Fruit fly (Drosophila melanogaster) whole organism, embryonic: Measurements from ENCODE around the gene Hs6st.

Source experiments
- Atf3 ChIP-seq: fragments of 200-800 bp; sonication (Bioruptor generic); optimal IDR thresholded peaks from 3 replicates; lab custom pipeline; 2016; ENCODE audit warnings: missing biosample characterization, missing genetic modification characterization
- CG10274 ChIP-seq: fragments of 200-800 bp; sonication (Bioruptor generic); optimal IDR thresholded peaks from 3 replicates; lab custom pipeline; 2017; ENCODE audit warnings: missing biosample characterization, mild to moderate bottlenecking, missing genetic modification characterization
- CG10543 ChIP-seq: fragments of 200-800 bp; sonication (Bioruptor generic); optimal IDR thresholded peaks from 3 replicates; lab custom pipeline; 2017; ENCODE audit warnings: missing biosample characterization, mild to moderate bottlenecking, missing genetic modification characterization, moderate library complexity
- CG11696 ChIP-seq: fragments of 200-800 bp; sonication (Bioruptor generic); IDR thresholded peaks from 2 replicates; pipeline ENCODE4 v1.3.6; 2022; ENCODE audit warnings: missing biosample characterization, missing genetic modification characterization
- CG12769 ChIP-seq: fragments of 200-800 bp; sonication (Bioruptor generic); optimal IDR thresholded peaks from 2 replicates; lab custom pipeline; 2019; ENCODE audit warnings: missing biosample characterization, mild to moderate bottlenecking, missing genetic modification characterization, moderate library complexity
- CG13123 ChIP-seq: fragments of 200-800 bp; sonication (Bioruptor generic); optimal IDR thresholded peaks from 2 replicates; lab custom pipeline; 2016; ENCODE audit warnings: missing biosample characterization, missing genetic modification characterization
- CG13894 ChIP-seq: fragments of 200-800 bp; sonication (Bioruptor generic); optimal IDR thresholded peaks from 3 replicates; lab custom pipeline; 2018; ENCODE audit warnings: missing biosample characterization, mild to moderate bottlenecking, missing genetic modification characterization, moderate library complexity
- CG14050 ChIP-seq: fragments of 200-800 bp; sonication (Bioruptor generic); IDR thresholded peaks from 3 replicates; pipeline ENCODE4 v1.3.6; 2022; ENCODE audit warnings: missing biosample characterization, missing genetic modification characterization
- CG15073 ChIP-seq: fragments of 200-800 bp; sonication (Bioruptor generic); optimal IDR thresholded peaks from 2 replicates; lab custom pipeline; 2016; ENCODE audit warnings: missing biosample characterization, missing genetic modification characterization
- CG15269 ChIP-seq: fragments of 200-800 bp; sonication (Bioruptor generic); optimal IDR thresholded peaks from 2 replicates; lab custom pipeline; 2018; ENCODE audit warnings: missing biosample characterization, mild to moderate bottlenecking, missing genetic modification characterization, moderate library complexity
- CG17361 ChIP-seq: fragments of 200-800 bp; sonication (Bioruptor generic); IDR thresholded peaks from 3 replicates; pipeline ENCODE4 v1.3.6; 2022; ENCODE audit warnings: missing biosample characterization, missing genetic modification characterization
- CG18262 ChIP-seq: fragments of 200-800 bp; optimal IDR thresholded peaks from 3 replicates; lab custom pipeline; 2019; ENCODE audit warnings: missing biosample characterization, mild to moderate bottlenecking, missing genetic modification characterization, moderate library complexity
- CG2678 ChIP-seq: fragments of 200-800 bp; sonication (Bioruptor generic); optimal IDR thresholded peaks from 3 replicates; lab custom pipeline; 2019; ENCODE audit warnings: missing biosample characterization, mild to moderate bottlenecking, missing genetic modification characterization, moderate library complexity
- CG31224 ChIP-seq: fragments of 200-800 bp; sonication (Bioruptor generic); IDR thresholded peaks from 2 replicates; pipeline ENCODE4 v1.3.6; 2022; ENCODE audit warnings: missing biosample characterization, missing genetic modification characterization
- CG3838 ChIP-seq: fragments of 200-800 bp; sonication (Bioruptor generic); optimal IDR thresholded peaks from 3 replicates; lab custom pipeline; 2016; ENCODE audit warnings: missing biosample characterization, missing genetic modification characterization
- CG4282 ChIP-seq: fragments of 200-800 bp; sonication (Bioruptor generic); optimal IDR thresholded peaks from 2 replicates; lab custom pipeline; 2016; ENCODE audit warnings: missing biosample characterization, missing genetic modification characterization
- CG4360 ChIP-seq: fragments of 200-800 bp; sonication (Bioruptor generic); IDR thresholded peaks from 2 replicates; pipeline ENCODE4 v1.3.6; 2022; ENCODE audit warnings: missing biosample characterization, missing genetic modification characterization
- CG7556 ChIP-seq: fragments of 200-800 bp; sonication (Bioruptor generic); optimal IDR thresholded peaks from 2 replicates; lab custom pipeline; 2017; ENCODE audit warnings: missing biosample characterization, mild to moderate bottlenecking, missing genetic modification characterization
- CG8765 ChIP-seq: fragments of 200-800 bp; sonication (Bioruptor generic); IDR thresholded peaks from 2 replicates; pipeline ENCODE4 v1.3.6; 2022; ENCODE audit warnings: missing biosample characterization, missing genetic modification characterization
- CkIIα-i1 ChIP-seq: fragments of 200-800 bp; sonication (Bioruptor generic); IDR thresholded peaks from 2 replicates; pipeline ENCODE4 v1.3.6; 2022; ENCODE audit warnings: missing biosample characterization, missing genetic modification characterization
- Dad ChIP-seq: fragments of 200-800 bp; sonication (Bioruptor generic); optimal IDR thresholded peaks from 3 replicates; lab custom pipeline; 2016; ENCODE audit warnings: missing biosample characterization, missing genetic modification characterization
- Gug ChIP-seq: fragments of 200-800 bp; sonication (Bioruptor generic); IDR thresholded peaks from 4 replicates; pipeline ENCODE4 v1.3.6; 2022; ENCODE audit warnings: missing biosample characterization, missing genetic modification characterization
- Hr78 ChIP-seq, 2 experiments: fragments of 200-800 bp in 1 of 2; fragments of >200 bp in 1 of 2; sonication (Bioruptor generic) in 1 of 2; optimal IDR thresholded peaks; 2 replicates each; lab custom pipeline; 2017 to 2019; ENCODE audit warnings: missing biosample characterization in 2 of 2, missing genetic modification characterization in 2 of 2, mild to moderate bottlenecking in 1 of 2, moderate library complexity in 1 of 2
- Kr ChIP-seq: fragments of 200-800 bp; sonication (Bioruptor generic); optimal IDR thresholded peaks from 2 replicates; lab custom pipeline; 2017; ENCODE audit warnings: missing biosample characterization, mild to moderate bottlenecking, missing genetic modification characterization
- Side ChIP-seq: fragments of 200-800 bp; sonication (Bioruptor generic); optimal IDR thresholded peaks from 2 replicates; lab custom pipeline; 2016; ENCODE audit warnings: missing biosample characterization, missing genetic modification characterization
- abd-A ChIP-seq: fragments of 200-800 bp; sonication (Bioruptor generic); optimal IDR thresholded peaks from 3 replicates; lab custom pipeline; 2019; ENCODE audit warnings: missing biosample characterization, mild to moderate bottlenecking, missing genetic modification characterization, moderate library complexity
- al ChIP-seq: fragments of 200-800 bp; sonication (Bioruptor generic); IDR thresholded peaks from 2 replicates; pipeline ENCODE4 v1.3.6; 2022; ENCODE audit warnings: missing biosample characterization, missing genetic modification characterization
- bcd ChIP-seq: fragments of 200-800 bp; sonication (Bioruptor generic); optimal IDR thresholded peaks from 2 replicates; lab custom pipeline; 2017; ENCODE audit warnings: missing biosample characterization, mild to moderate bottlenecking, missing genetic modification characterization
- bigmax ChIP-seq: fragments of 200-800 bp; sonication (Bioruptor generic); optimal IDR thresholded peaks from 2 replicates; lab custom pipeline; 2018; ENCODE audit warnings: missing biosample characterization, mild to moderate bottlenecking, missing genetic modification characterization
- chn ChIP-seq: fragments of 200-800 bp; sonication (Bioruptor generic); optimal IDR thresholded peaks from 2 replicates; lab custom pipeline; 2016; ENCODE audit warnings: missing biosample characterization, missing genetic modification characterization
- cwo ChIP-seq: fragments of 200-800 bp; sonication (Bioruptor generic); optimal IDR thresholded peaks from 3 replicates; lab custom pipeline; 2017; ENCODE audit warnings: missing biosample characterization, missing genetic modification characterization, mild to moderate bottlenecking, moderate library complexity, missing genetic modification reagents
- dpn ChIP-seq, 2 experiments: fragments of 200-800 bp; sonication (Bioruptor generic); optimal IDR thresholded peaks; 3 replicates each; lab custom pipeline; 2016; ENCODE audit warnings: missing biosample characterization in 2 of 2, missing genetic modification characterization in 2 of 2
- emc ChIP-seq: fragments of 200-800 bp; sonication (Bioruptor generic); optimal IDR thresholded peaks from 2 replicates; lab custom pipeline; 2016; ENCODE audit warnings: missing biosample characterization, missing genetic modification characterization
- ems ChIP-seq: fragments of 200-800 bp; sonication (Bioruptor generic); optimal IDR thresholded peaks from 3 replicates; lab custom pipeline; 2016; ENCODE audit warnings: missing biosample characterization, missing genetic modification characterization
- en ChIP-seq: fragments of 200-800 bp; sonication (Bioruptor generic); optimal IDR thresholded peaks from 2 replicates; lab custom pipeline; 2016; ENCODE audit warnings: missing biosample characterization, missing genetic modification characterization
- gcm2 ChIP-seq: fragments of 200-800 bp; sonication (Bioruptor generic); optimal IDR thresholded peaks from 2 replicates; lab custom pipeline; 2016; ENCODE audit warnings: missing biosample characterization, missing genetic modification characterization
- jumu ChIP-seq: fragments of 200-800 bp; sonication (Bioruptor generic); optimal IDR thresholded peaks from 3 replicates; lab custom pipeline; 2016; ENCODE audit warnings: missing biosample characterization, missing genetic modification characterization
- lilli ChIP-seq: fragments of 200-800 bp; sonication (Bioruptor generic); optimal IDR thresholded peaks from 3 replicates; lab custom pipeline; 2016; ENCODE audit warnings: missing biosample characterization, missing genetic modification characterization
- lola ChIP-seq, 3 experiments: fragments of >200 bp in 2 of 3; fragments of 200-800 bp in 1 of 3; sonication (Bioruptor generic) in 1 of 3; optimal IDR thresholded peaks; 2 replicates each; lab custom pipeline; 2017 to 2019; ENCODE audit warnings: missing biosample characterization in 3 of 3, missing genetic modification characterization in 3 of 3, mild to moderate bottlenecking in 1 of 3, moderate library complexity in 1 of 3
- mam ChIP-seq: fragments of 200-800 bp; sonication (Bioruptor generic); optimal IDR thresholded peaks from 3 replicates; lab custom pipeline; 2016; ENCODE audit warnings: missing biosample characterization, missing genetic modification characterization
- nmo ChIP-seq: fragments of 200-800 bp; sonication (Bioruptor generic); optimal IDR thresholded peaks from 2 replicates; lab custom pipeline; 2018; ENCODE audit warnings: missing biosample characterization, mild to moderate bottlenecking, missing genetic modification characterization, moderate library complexity
- oc ChIP-seq: fragments of 200-800 bp; sonication (Bioruptor generic); optimal IDR thresholded peaks from 2 replicates; lab custom pipeline; 2018; ENCODE audit warnings: missing biosample characterization, mild to moderate bottlenecking, missing genetic modification characterization, moderate library complexity
- pzg ChIP-seq: fragments of 200-800 bp; sonication (Bioruptor generic); optimal IDR thresholded peaks from 3 replicates; lab custom pipeline; 2018; ENCODE audit warnings: missing biosample characterization, mild to moderate bottlenecking, missing genetic modification characterization, moderate library complexity
- ranshi ChIP-seq: fragments of 200-800 bp; sonication (Bioruptor generic); IDR thresholded peaks from 2 replicates; pipeline ENCODE4 v1.3.6; 2022; ENCODE audit warnings: missing biosample characterization, missing genetic modification characterization
- shn ChIP-seq: fragments of 200-800 bp; sonication (Bioruptor generic); optimal IDR thresholded peaks from 3 replicates; lab custom pipeline; 2016; ENCODE audit warnings: missing biosample characterization, missing genetic modification characterization
- sisA ChIP-seq: fragments of 200-800 bp; sonication (Bioruptor generic); IDR thresholded peaks from 2 replicates; pipeline ENCODE4 v1.3.6; 2022; ENCODE audit warnings: missing biosample characterization, missing genetic modification characterization
- stwl ChIP-seq: fragments of 200-800 bp; sonication (Bioruptor generic); optimal IDR thresholded peaks from 3 replicates; lab custom pipeline; 2018; ENCODE audit warnings: missing biosample characterization, mild to moderate bottlenecking, missing genetic modification characterization, moderate library complexity
- tap ChIP-seq: fragments of 200-800 bp; optimal IDR thresholded peaks from 3 replicates; lab custom pipeline; 2019; ENCODE audit warnings: missing biosample characterization, mild to moderate bottlenecking, missing genetic modification characterization, moderate library complexity
- wor ChIP-seq: fragments of 200-800 bp; sonication (Bioruptor generic); IDR thresholded peaks from 2 replicates; pipeline ENCODE4 v1.3.6; 2022; ENCODE audit warnings: missing biosample characterization, missing genetic modification characterization
- zen ChIP-seq: fragments of 200-800 bp; sonication (Bioruptor generic); optimal IDR thresholded peaks from 3 replicates; lab custom pipeline; 2018; ENCODE audit warnings: missing biosample characterization, mild to moderate bottlenecking, missing genetic modification characterization, moderate library complexity
- zf30C ChIP-seq: fragments of 200-800 bp; sonication (Bioruptor generic); optimal IDR thresholded peaks from 3 replicates; lab custom pipeline; 2018; ENCODE audit warnings: missing biosample characterization, mild to moderate bottlenecking, missing genetic modification characterization

Gene Hs6st

DNA sequence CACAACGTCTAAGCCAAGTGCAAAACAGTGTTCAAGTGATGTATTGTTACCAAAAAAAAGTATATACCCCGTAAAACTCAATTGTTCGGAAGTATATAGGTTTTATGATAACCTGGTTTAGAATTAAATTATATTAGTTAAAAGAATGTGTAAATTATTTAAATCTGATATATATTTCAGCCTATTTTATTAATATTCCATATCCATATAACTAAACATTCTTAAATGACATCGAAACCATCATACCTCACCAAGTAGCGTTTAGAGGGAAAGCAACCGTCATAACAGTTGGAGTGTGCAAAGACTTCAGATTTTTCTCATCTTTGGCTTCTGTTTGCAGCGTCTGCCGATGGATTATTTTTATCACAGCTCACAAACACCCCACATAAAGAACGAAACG lies 8.8 kb downstream of the Hs6st start (continued):
- TF ChIP-seq zen (peak; percentile 91), shn (GFP tag; lab: Kevin White, UChicago) (no peak), CG18262 (tag; lab: Kevin White, UChicago) (peak; percentile 89), jumu (GFP tag; lab: Kevin White, UChicago) (no peak), Kr (GFP tag; lab: Kevin White, UChicago) (no peak), CG14050 (peak; percentile 62; the same call in 2 of the 3 replicates), CG31224 (GFP tag; lab: Robert Waterston, UW) (peak; percentile 62), cwo (GFP tag; lab: Kevin White, UChicago) (peak; percentile 51), bigmax (GFP tag; lab: Kevin White, UChicago) (no peak), gcm2 (GFP tag; lab: Kevin White, UChicago) (no peak), en (GFP tag; lab: Kevin White, UChicago) (no peak), mam (no peak), tap (peak; percentile 91), Side (GFP tag; lab: Kevin White, UChicago) (no peak), CG15269 (tag; lab: Kevin White, UChicago) (peak; percentile 87), dpn (GFP tag; optimal IDR thresholded peaks at IDR 0.05; lab: Kevin White, UChicago) (peak in 1 of 2 experiments; percentile 73), al (GFP tag; lab: Robert Waterston, UW) (peak; percentile 64), lola (GFP tag; optimal IDR thresholded peaks at IDR 0.05; lab: Kevin White, UChicago) (peak in 1 of 3 experiments; percentile 84), Hr78 (GFP tag; optimal IDR thresholded peaks at IDR 0.05; lab: Kevin White, UChicago) (peak in 1 of 2 experiments; percentile 38), CG4282 (no peak), CG13123 (peak; percentile 21), CG10274 (GFP tag; lab: Kevin White, UChicago) (peak; percentile 22), CG15073 (GFP tag; lab: Kevin White, UChicago) (peak; percentile 21), CkIIα-i1 (no peak), CG17361 (GFP tag; lab: Robert Waterston, UW) (peak; percentile 82), chn (GFP tag; lab: Kevin White, UChicago) (peak; percentile 19), sisA (GFP tag; lab: Robert Waterston, UW) (peak; percentile 77), CG7556 (GFP tag; lab: Kevin White, UChicago) (peak; percentile 77), Atf3 (GFP tag; lab: Kevin White, UChicago) (no peak), zf30C (GFP tag; lab: Kevin White, UChicago) (no peak), CG8765 (GFP tag; lab: Robert Waterston, UW) (peak; percentile 62), ems (GFP tag; lab: Kevin White, UChicago) (peak; percentile 26), wor (GFP tag; lab: Robert Waterston, UW) (peak; percentile 39; the same call in 1 of the 2 replicates), emc (no peak), oc (tag; lab: Kevin White, UChicago) (peak; percentile 85), CG11696 (GFP tag; lab: Robert Waterston, UW) (peak; percentile 68), pzg (GFP tag; lab: Kevin White, UChicago) (no peak), Dad (GFP tag; lab: Kevin White, UChicago) (no peak), bcd (GFP tag; lab: Kevin White, UChicago) (peak; percentile 65), CG13894 (tag; lab: Kevin White, UChicago) (peak; percentile 63), CG3838 (no peak), Gug (GFP tag; lab: Robert Waterston, UW) (peak; percentile 45; the same call in 1 of the 4 replicates), CG12769 (peak; percentile 80), lilli (GFP tag; lab: Kevin White, UChicago) (peak; percentile 48), abd-A (tag; lab: Kevin White, UChicago) (peak; percentile 30), stwl (tag; lab: Kevin White, UChicago) (no peak), CG2678 (tag; lab: Kevin White, UChicago) (peak; percentile 88), CG10543 (GFP tag; lab: Kevin White, UChicago) (peak; percentile 1), nmo (GFP tag; lab: Kevin White, UChicago) (peak; percentile 86), CG4360 (GFP tag; lab: Robert Waterston, UW) (peak; percentile 14; the same call in 1 of the 2 replicates), ranshi (peak; percentile 83; the same call in 1 of the 2 replicates)
